Fruit fly (Drosophila melanogaster): ENCODE data around the gene CRAT.

DNA sequence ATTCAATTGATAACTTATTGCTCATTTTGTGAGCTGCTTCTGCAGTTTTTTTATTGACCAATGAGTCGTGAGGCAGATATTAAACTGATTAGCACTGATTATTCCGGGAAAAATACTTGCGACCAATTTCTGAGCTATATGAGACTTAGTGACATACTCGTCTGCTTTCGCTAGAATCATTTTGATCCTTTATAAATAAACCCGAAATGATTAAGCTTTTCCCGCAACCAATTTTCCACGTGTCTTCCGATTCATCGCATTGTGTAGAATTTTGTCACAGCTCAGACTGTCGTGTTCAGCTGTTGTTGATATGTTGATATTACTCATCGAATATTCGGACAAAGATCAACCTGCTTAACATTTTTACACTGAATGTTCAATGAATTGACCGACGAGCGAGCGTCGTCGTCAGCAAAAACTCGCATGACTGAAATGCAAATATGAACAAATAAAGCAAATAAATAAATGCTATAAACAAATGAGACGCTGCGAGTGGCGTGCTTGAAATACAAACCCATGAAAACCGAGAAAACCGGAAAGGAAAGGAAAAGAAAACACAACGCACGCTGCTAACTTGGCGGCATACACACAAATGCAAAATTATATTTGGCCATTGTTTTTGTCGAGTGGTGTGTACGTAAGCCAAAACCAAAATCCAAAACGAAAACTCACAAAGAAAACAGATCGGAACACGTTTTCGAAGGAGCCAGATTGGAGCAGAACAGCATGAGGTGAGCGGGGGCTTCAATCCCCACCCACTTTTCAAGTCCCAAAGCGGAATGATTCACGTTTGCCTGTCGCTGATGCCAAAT is 25.1 kb upstream of the CRAT start:
- TF ChIP-seq Hr38 (GFP tag; optimal IDR thresholded peaks at IDR 0.05) (no peak), dac (GFP tag; optimal IDR thresholded peaks at IDR 0.05) (no peak), CG8319 (GFP tag; optimal IDR thresholded peaks at IDR 0.05) (no peak), CG3919 (GFP tag; optimal IDR thresholded peaks at IDR 0.05) (no peak), Blimp-1 (GFP tag; optimal IDR thresholded peaks at IDR 0.05) (no peak), CG6276 (GFP tag; optimal IDR thresholded peaks at IDR 0.05) (no peak), OdsH (GFP tag; optimal IDR thresholded peaks at IDR 0.05) (no peak), fkh (GFP tag; optimal IDR thresholded peaks at IDR 0.05) (peak; percentile 78), Ets21C (GFP tag; optimal IDR thresholded peaks at IDR 0.05) (no peak), spab (GFP tag; optimal IDR thresholded peaks at IDR 0.05) (no peak), Gug (GFP tag; IDR thresholded peaks at IDR 0.05) (no peak), topi (GFP tag; optimal IDR thresholded peaks at IDR 0.05) (no peak)

Data from whole organism, prepupa.